Worm (Caenorhabditis elegans) whole organism, young adult: Measurements from ENCODE around the gene srj-18.

Source experiments
- F10E7.11 ChIP-seq: sonication (generic microtip); optimal IDR thresholded peaks from 2 replicates; lab custom pipeline; 2017; ENCODE audit warnings: mild to moderate bottlenecking, missing genetic modification characterization, moderate library complexity, missing compliant biosample characterization
- ama-1 ChIP-seq, 3 experiments: fragments of 150-350 bp in 1 of 3; sonication (generic microtip) in 2 of 3; optimal IDR thresholded peaks; 2 replicates each; lab custom pipeline; 2014 to 2018; ENCODE audit warnings: missing biosample characterization in 2 of 3, missing genetic modification characterization in 2 of 3, missing genetic modification reagents in 2 of 3
- die-1 ChIP-seq: sonication (generic microtip); optimal IDR thresholded peaks from 2 replicates; lab custom pipeline; 2016; ENCODE audit warnings: missing genotype, mild to moderate bottlenecking, missing genetic modification characterization, missing compliant biosample characterization
- let-526 ChIP-seq: fragments of 200-800 bp; sonication (Bioruptor generic); IDR thresholded peaks from 2 replicates; pipeline ENCODE4 v1.3.6; 2022; ENCODE audit warnings: missing genetic modification reagents, missing genetic modification characterization, missing compliant biosample characterization
- madf-8 ChIP-seq: fragments of 200-800 bp; sonication (Bioruptor generic); conservative IDR thresholded peaks from 2 replicates; pipeline ENCODE4 v1.3.6; 2022; ENCODE audit warnings: missing genetic modification reagents, missing genetic modification characterization, missing compliant biosample characterization
- unc-62 ChIP-seq: fragments of 150-350 bp; optimal IDR thresholded peaks from 2 replicates; lab custom pipeline; 2014; ENCODE audit warnings: missing biosample characterization, missing genetic modification reagents, missing genetic modification characterization
- xnd-1 ChIP-seq: sonication (generic microtip); optimal IDR thresholded peaks from 2 replicates; lab custom pipeline; 2016; ENCODE audit warnings: missing genotype, missing genetic modification reagents, missing genetic modification characterization, missing compliant biosample characterization

ce11 chrV:2771560-2771959 lies 2.6 kb upstream of the srj-18 start, which contains the start of gene srh-56:
- TF ChIP-seq F10E7.11 (tag; lab: Kevin White, UChicago) (no peak), madf-8 (no peak), ama-1 (optimal IDR thresholded peaks at IDR 0.05; lab: Kevin White, UChicago) (no peak), ama-1 (GFP tag; optimal IDR thresholded peaks at IDR 0.05; lab: Kevin White, UChicago) (no peak), unc-62 (no peak), xnd-1 (tag; lab: Kevin White, UChicago) (no peak), let-526 (GFP tag; lab: Robert Waterston, UW) (no peak), die-1 (tag; lab: Kevin White, UChicago) (no peak)
